Worm (Caenorhabditis elegans) whole organism, L2 larva: ENCODE measurements around the gene srh-139.

Source experiments
- ama-1 ChIP-seq: fragments of 150-350 bp; optimal IDR thresholded peaks from 2 replicates; lab custom pipeline; 2018; ENCODE audit warnings: inconsistent platforms
- ceh-82 ChIP-seq: fragments of 150-350 bp; optimal IDR thresholded peaks from 2 replicates; lab custom pipeline; 2014; ENCODE audit warnings: missing biosample characterization, missing genetic modification characterization

DNA sequence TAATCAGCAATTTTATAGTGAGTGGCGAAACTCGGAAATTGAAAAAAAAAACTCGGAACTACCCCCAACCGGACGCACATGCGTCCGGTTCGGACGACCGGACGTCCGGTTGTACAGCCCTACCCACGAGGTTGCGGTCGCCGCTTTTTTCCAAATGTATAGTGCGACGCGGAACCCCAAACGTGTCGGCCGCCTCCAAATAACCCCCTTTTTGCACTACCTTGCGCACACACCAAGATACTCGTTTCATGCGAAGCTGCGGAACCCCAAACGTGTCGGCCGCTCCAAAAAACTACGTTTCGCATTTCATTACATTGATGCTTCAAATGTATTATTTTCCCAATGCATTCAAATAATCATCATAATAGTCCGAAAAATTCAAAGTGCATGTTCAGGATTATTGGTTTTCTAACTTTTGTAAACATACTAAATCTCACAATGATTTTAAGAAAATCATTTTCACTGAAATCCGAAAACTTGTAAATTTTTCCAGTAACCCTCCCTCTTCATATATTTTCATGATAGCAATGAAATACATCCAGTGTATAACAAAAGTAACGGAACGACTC is 11.7 kb upstream of the srh-139 start, which contains the start of gene srw-35:
- no peak for TF ChIP-seq ama-1
- TF ChIP-seq ceh-82, result no peak
